Worm (Caenorhabditis elegans): Measurements from ENCODE around the gene lron-15.
A peak's percentile ranks its signal among the peaks of the same experiment; 100 is the strongest.

The lron-15 gene

DNA sequence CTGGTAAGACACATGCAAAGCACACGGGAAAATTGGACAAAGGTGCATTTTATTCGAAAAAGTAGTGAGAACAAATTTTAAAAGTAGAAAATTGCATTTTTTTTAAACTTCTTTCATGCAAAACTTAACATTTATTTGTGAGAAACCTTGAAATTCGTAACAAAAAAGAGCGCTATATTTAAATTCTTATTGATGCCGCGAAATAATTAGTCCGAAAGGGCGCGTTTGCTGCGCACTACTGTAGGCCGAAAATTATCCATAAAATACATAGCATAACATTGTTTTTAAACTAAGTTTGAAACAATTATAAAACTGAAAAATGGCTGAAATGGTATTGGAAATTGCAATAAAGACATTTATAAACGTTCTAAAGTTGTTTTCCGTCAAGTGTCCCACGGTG lies 25.0 kb downstream of the lron-15 start (continued):
- TF ChIP-seq unc-130 (GFP tag; optimal IDR thresholded peaks at IDR 0.05) (peak; percentile 77), nfya-2 (GFP tag; IDR thresholded peaks at IDR 0.05) (no peak), F33H1.4 (GFP tag; IDR thresholded peaks at IDR 0.05) (peak; percentile 52; the same call in 1 of the 2 replicates), mxl-1 (tag; optimal IDR thresholded peaks at IDR 0.05) (no peak), repo-1 (tag; optimal IDR thresholded peaks at IDR 0.05) (no peak), Y53G8AR.9 (GFP tag; conservative IDR thresholded peaks at IDR 0.05) (no peak), egl-44 (GFP tag; IDR thresholded peaks at IDR 0.05) (no peak), nhr-80 (tag; optimal IDR thresholded peaks at IDR 0.05) (no peak), ccch-3 (GFP tag; optimal IDR thresholded peaks at IDR 0.05) (no peak), rcor-1 (GFP tag; IDR thresholded peaks at IDR 0.05) (peak; percentile 40; the same call in 1 of the 2 replicates), F37B4.10 (GFP tag; IDR thresholded peaks at IDR 0.05) (no peak), sea-2 (GFP tag; IDR thresholded peaks at IDR 0.05) (no peak), F23B12.7 (tag; optimal IDR thresholded peaks at IDR 0.05; ENCODE audit: insufficient read depth) (no peak), mcd-1 (GFP tag; IDR thresholded peaks at IDR 0.05) (peak; percentile 58; the same call in 1 of the 2 replicates), nhr-120 (GFP tag; IDR thresholded peaks at IDR 0.05) (no peak), lin-54 (GFP tag; optimal IDR thresholded peaks at IDR 0.05) (peak; percentile 39), cebp-2 (GFP tag; IDR thresholded peaks at IDR 0.05) (no peak), Y95B8A.8 (GFP tag; IDR thresholded peaks at IDR 0.05) (no peak), aptf-2 (GFP tag; conservative IDR thresholded peaks at IDR 0.05) (no peak), D2030.7 (GFP tag; IDR thresholded peaks at IDR 0.05) (peak; percentile 61; the same call in 1 of the 2 replicates), B0261.1 (tag; optimal IDR thresholded peaks at IDR 0.05) (no peak), xnd-1 (tag; optimal IDR thresholded peaks at IDR 0.05) (peak; percentile 61), madf-8 (GFP tag; conservative IDR thresholded peaks at IDR 0.05) (peak; percentile 85), rpc-1 (optimal IDR thresholded peaks at IDR 0.05) (no peak), rpc-1 (tag; optimal IDR thresholded peaks at IDR 0.05) (no peak), nhr-90 (tag; optimal IDR thresholded peaks at IDR 0.05) (no peak), somi-1 (GFP tag; optimal IDR thresholded peaks at IDR 0.05) (no peak), die-1 (tag; optimal IDR thresholded peaks at IDR 0.05) (no peak), C17E4.6 (GFP tag; IDR thresholded peaks at IDR 0.05) (no peak), lir-1 (GFP tag; conservative IDR thresholded peaks at IDR 0.05) (no peak), him-1 (tag; optimal IDR thresholded peaks at IDR 0.05) (no peak), lsy-27 (tag; optimal IDR thresholded peaks at IDR 0.05; ENCODE audit: borderline replicate concordance, insufficient read depth) (no peak), akir-1 (GFP tag; optimal IDR thresholded peaks at IDR 0.05) (no peak), pbrm-1 (GFP tag; IDR thresholded peaks at IDR 0.05) (no peak), ceh-40 (GFP tag; IDR thresholded peaks at IDR 0.05) (no peak), zim-3 (tag; optimal IDR thresholded peaks at IDR 0.05) (no peak), F39B2.1 (GFP tag; IDR thresholded peaks at IDR 0.05) (no peak), ceh-100 (GFP tag; IDR thresholded peaks at IDR 0.05) (0 out of 2 replicates have a peak, but pooled peaks have one; percentile 28), fkh-3 (tag; optimal IDR thresholded peaks at IDR 0.05) (no peak), Y79H2A.3 (GFP tag; conservative IDR thresholded peaks at IDR 0.05) (no peak), athp-1 (tag; optimal IDR thresholded peaks at IDR 0.05) (no peak), nhr-179 (tag; optimal IDR thresholded peaks at IDR 0.05) (no peak), sptf-2 (GFP tag; optimal IDR thresholded peaks at IDR 0.05) (no peak)
